Comparison of ENCODE assay signal across 1 fruit fly cellular context in the genomic region with DNA sequence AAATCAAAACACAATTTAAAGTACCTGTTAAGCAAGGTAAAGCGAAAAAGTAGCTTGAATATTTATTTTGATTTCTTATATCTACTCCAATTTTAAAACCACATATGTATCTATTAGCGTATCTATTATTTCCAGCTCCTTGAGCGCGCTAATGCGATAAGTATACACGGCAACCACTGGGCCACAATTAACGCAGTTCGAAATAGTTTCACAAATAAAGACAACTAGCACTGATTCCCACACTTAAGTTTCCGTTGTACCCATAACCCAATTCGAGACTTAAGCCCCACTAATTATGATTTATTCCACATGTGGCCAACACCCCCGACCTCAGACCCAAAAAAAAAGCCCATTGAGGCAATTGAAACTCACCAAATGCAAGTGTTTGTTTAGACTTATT.
TF ChIP-seq lines count a peak whose summit lies in the region.

No protein-coding gene starts in this region.

TF ChIP-seq in whole organism, embryonic, 481 proteins besides CTCF, POLR2A, EP300 and RAD21 (continued from another document):
- TF ChIP-seq CG18764 (GFP tag; optimal IDR thresholded peaks at IDR 0.05; lab: Kevin White, UChicago) = no peak
- TF ChIP-seq CG15601 (tag; optimal IDR thresholded peaks at IDR 0.05; lab: Kevin White, UChicago) = peak; percentile 47
- no peak for TF ChIP-seq jumu (GFP tag; optimal IDR thresholded peaks at IDR 0.05; lab: Kevin White, UChicago)
- peak; percentile 31 for TF ChIP-seq odd (GFP tag; optimal IDR thresholded peaks at IDR 0.05; lab: Kevin White, UChicago)
- TF ChIP-seq dpn (GFP tag; optimal IDR thresholded peaks at IDR 0.05; lab: Kevin White, UChicago) = no peak
- TF ChIP-seq CG14667 (GFP tag; IDR thresholded peaks at IDR 0.05; lab: Robert Waterston, UW) = no peak
- TF ChIP-seq Atf3 (GFP tag; optimal IDR thresholded peaks at IDR 0.05; lab: Kevin White, UChicago) = no peak
- no peak for TF ChIP-seq en (GFP tag; optimal IDR thresholded peaks at IDR 0.05; lab: Kevin White, UChicago)
- TF ChIP-seq Doc2 (GFP tag; IDR thresholded peaks at IDR 0.05; lab: Robert Waterston, UW) = no peak
- TF ChIP-seq BtbVII (GFP tag; optimal IDR thresholded peaks at IDR 0.05; lab: Kevin White, UChicago) = peak; percentile 19
- no peak; the same call in 1 of the 2 replicates for TF ChIP-seq CG14014 (GFP tag; IDR thresholded peaks at IDR 0.05; lab: Robert Waterston, UW)
- no peak for TF ChIP-seq h (optimal IDR thresholded peaks at IDR 0.05; lab: Kevin White, UChicago)
- peak; percentile 30 for TF ChIP-seq dmrt99B (tag; optimal IDR thresholded peaks at IDR 0.05; lab: Kevin White, UChicago)
- TF ChIP-seq Usf (GFP tag; optimal IDR thresholded peaks at IDR 0.05; lab: Kevin White, UChicago) = no peak
- no peak for TF ChIP-seq CG8290 (GFP tag; optimal IDR thresholded peaks at IDR 0.05; lab: Kevin White, UChicago)
- TF ChIP-seq CG8290 (tag; optimal IDR thresholded peaks at IDR 0.05; lab: Kevin White, UChicago) = peak in 1 of 2 experiments; percentile 4
- peak; percentile 1 for TF ChIP-seq CG6813 (GFP tag; optimal IDR thresholded peaks at IDR 0.05; lab: Kevin White, UChicago)
- no peak for TF ChIP-seq phol (tag; optimal IDR thresholded peaks at IDR 0.05; lab: Kevin White, UChicago)
- peak; percentile 30 for TF ChIP-seq fd64A (GFP tag; optimal IDR thresholded peaks at IDR 0.05; lab: Kevin White, UChicago)
- no peak for TF ChIP-seq twi (tag; optimal IDR thresholded peaks at IDR 0.05; lab: Kevin White, UChicago)
- TF ChIP-seq CG6689 (GFP tag; IDR thresholded peaks at IDR 0.05; lab: Robert Waterston, UW) = no peak
- peak; percentile 19 for TF ChIP-seq CG1233 (GFP tag; optimal IDR thresholded peaks at IDR 0.05; lab: Kevin White, UChicago)
- TF ChIP-seq CG12104 (GFP tag; optimal IDR thresholded peaks at IDR 0.05; lab: Kevin White, UChicago) = no peak
- peak; percentile 23 for TF ChIP-seq CG2875 (GFP tag; optimal IDR thresholded peaks at IDR 0.05; lab: Kevin White, UChicago)
- TF ChIP-seq Deaf1 (tag; optimal IDR thresholded peaks at IDR 0.05; lab: Kevin White, UChicago) = no peak
- no peak for TF ChIP-seq chm (GFP tag; IDR thresholded peaks at IDR 0.05; lab: Robert Waterston, UW)
- TF ChIP-seq gro (GFP tag; optimal IDR thresholded peaks at IDR 0.05; lab: Kevin White, UChicago) = no peak
- no peak for TF ChIP-seq E2f2 (GFP tag; IDR thresholded peaks at IDR 0.05; lab: Robert Waterston, UW)
- TF ChIP-seq bsh (GFP tag; optimal IDR thresholded peaks at IDR 0.05; lab: Kevin White, UChicago) = peak in 1 of 2 experiments; percentile 18
- TF ChIP-seq bcd (GFP tag; optimal IDR thresholded peaks at IDR 0.05; lab: Kevin White, UChicago) = no peak
- no peak for TF ChIP-seq Opbp (GFP tag; IDR thresholded peaks at IDR 0.05; lab: Robert Waterston, UW; ENCODE audit: partially characterized antibody)
- TF ChIP-seq Spps (tag; optimal IDR thresholded peaks at IDR 0.05; lab: Kevin White, UChicago) = no peak
- no peak for TF ChIP-seq BEAF-32 (GFP tag; optimal IDR thresholded peaks at IDR 0.05; lab: Kevin White, UChicago)
- no peak for TF ChIP-seq yki (optimal IDR thresholded peaks at IDR 0.05; lab: Kevin White, UChicago)
- TF ChIP-seq CG4328 (GFP tag; optimal IDR thresholded peaks at IDR 0.05; lab: Kevin White, UChicago) = peak; percentile 35
- TF ChIP-seq CG1529 (GFP tag; optimal IDR thresholded peaks at IDR 0.05; lab: Kevin White, UChicago) = no peak
- no peak for TF ChIP-seq CG5180 (GFP tag; optimal IDR thresholded peaks at IDR 0.05; lab: Kevin White, UChicago)
- no peak for TF ChIP-seq crol (GFP tag; IDR thresholded peaks at IDR 0.05; lab: Robert Waterston, UW)
- no peak for TF ChIP-seq lola (GFP tag; optimal IDR thresholded peaks at IDR 0.05; lab: Kevin White, UChicago)
- no peak for TF ChIP-seq fu2 (GFP tag; optimal IDR thresholded peaks at IDR 0.05; lab: Kevin White, UChicago)
- TF ChIP-seq wek (GFP tag; optimal IDR thresholded peaks at IDR 0.05; lab: Kevin White, UChicago) = peak; percentile 55
- no peak for TF ChIP-seq CG11695 (GFP tag; IDR thresholded peaks at IDR 0.05; lab: Robert Waterston, UW)
- TF ChIP-seq ATbp (GFP tag; optimal IDR thresholded peaks at IDR 0.05; lab: Kevin White, UChicago) = peak; percentile 64
- no peak for TF ChIP-seq D19A (tag; optimal IDR thresholded peaks at IDR 0.05; lab: Kevin White, UChicago)
- TF ChIP-seq tll (GFP tag; optimal IDR thresholded peaks at IDR 0.05; lab: Kevin White, UChicago) = no peak
- TF ChIP-seq CG14441 (GFP tag; IDR thresholded peaks at IDR 0.05; lab: Robert Waterston, UW) = no peak
- TF ChIP-seq NfI (GFP tag; optimal IDR thresholded peaks at IDR 0.05; lab: Kevin White, UChicago) = no peak
- TF ChIP-seq CG12071 (GFP tag; optimal IDR thresholded peaks at IDR 0.05; lab: Kevin White, UChicago) = peak; percentile 37
- no peak for TF ChIP-seq Bdp1 (GFP tag; optimal IDR thresholded peaks at IDR 0.05; lab: Kevin White, UChicago)
- TF ChIP-seq unpg (GFP tag; optimal IDR thresholded peaks at IDR 0.05; lab: Kevin White, UChicago) = peak; percentile 5
- TF ChIP-seq CG2678 (tag; optimal IDR thresholded peaks at IDR 0.05; lab: Kevin White, UChicago) = peak; percentile 39
- TF ChIP-seq CG8478 (optimal IDR thresholded peaks at IDR 0.05; lab: Kevin White, UChicago) = no peak
- TF ChIP-seq B-H1 (GFP tag; IDR thresholded peaks at IDR 0.05; lab: Robert Waterston, UW) = no peak; the same call in 2 of the 3 replicates
- no peak for TF ChIP-seq grn (GFP tag; optimal IDR thresholded peaks at IDR 0.05; lab: Kevin White, UChicago)
- TF ChIP-seq sima (GFP tag; optimal IDR thresholded peaks at IDR 0.05; lab: Kevin White, UChicago) = no peak
- TF ChIP-seq az2 (GFP tag; optimal IDR thresholded peaks at IDR 0.05; lab: Kevin White, UChicago) = no peak
- no peak for TF ChIP-seq Nf-YA (GFP tag; IDR thresholded peaks at IDR 0.05; lab: Robert Waterston, UW)
- TF ChIP-seq Blimp-1 (GFP tag; optimal IDR thresholded peaks at IDR 0.05; lab: Kevin White, UChicago) = peak; percentile 7
- no peak for TF ChIP-seq ato (GFP tag; IDR thresholded peaks at IDR 0.05; lab: Robert Waterston, UW; ENCODE audit: partially characterized antibody)
- no peak for TF ChIP-seq Dref (GFP tag; IDR thresholded peaks at IDR 0.05; lab: Robert Waterston, UW)
- no peak for TF ChIP-seq luna (GFP tag; optimal IDR thresholded peaks at IDR 0.05; lab: Kevin White, UChicago)
- TF ChIP-seq B-H2 (GFP tag; optimal IDR thresholded peaks at IDR 0.05; lab: Kevin White, UChicago) = no peak
- TF ChIP-seq Dll (GFP tag; IDR thresholded peaks at IDR 0.05; lab: Robert Waterston, UW; ENCODE audit: partially characterized antibody) = no peak
- TF ChIP-seq sug (tag; optimal IDR thresholded peaks at IDR 0.05; lab: Kevin White, UChicago) = no peak
- no peak for TF ChIP-seq Neu2 (GFP tag; optimal IDR thresholded peaks at IDR 0.05; lab: Kevin White, UChicago; ENCODE audit: borderline replicate concordance)
- TF ChIP-seq CG17359 (tag; optimal IDR thresholded peaks at IDR 0.05; lab: Kevin White, UChicago) = peak; percentile 6
- no peak for TF ChIP-seq Mrtf (GFP tag; IDR thresholded peaks at IDR 0.05; lab: Robert Waterston, UW)
- TF ChIP-seq ara (GFP tag; IDR thresholded peaks at IDR 0.05; lab: Robert Waterston, UW) = no peak
- no peak for TF ChIP-seq CG9437 (GFP tag; optimal IDR thresholded peaks at IDR 0.05; lab: Kevin White, UChicago)
- TF ChIP-seq HHEX (GFP tag; optimal IDR thresholded peaks at IDR 0.05; lab: Kevin White, UChicago) = peak; percentile 13
- TF ChIP-seq MBD-R2 (GFP tag; IDR thresholded peaks at IDR 0.05; lab: Robert Waterston, UW) = no peak
- TF ChIP-seq Sox102F (GFP tag; optimal IDR thresholded peaks at IDR 0.05; lab: Kevin White, UChicago) = no peak
- TF ChIP-seq CG5953 (GFP tag; IDR thresholded peaks at IDR 0.05; lab: Robert Waterston, UW) = no peak
- no peak for TF ChIP-seq CG1647 (GFP tag; optimal IDR thresholded peaks at IDR 0.05; lab: Kevin White, UChicago)
- no peak for TF ChIP-seq Trl (optimal IDR thresholded peaks at IDR 0.05; lab: Kevin White, UChicago)
- TF ChIP-seq Trl (GFP tag; optimal IDR thresholded peaks at IDR 0.05; lab: Kevin White, UChicago) = no peak
- TF ChIP-seq stwl (tag; optimal IDR thresholded peaks at IDR 0.05; lab: Kevin White, UChicago) = no peak
- no peak for TF ChIP-seq sr (GFP tag; IDR thresholded peaks at IDR 0.05; lab: Robert Waterston, UW)
- TF ChIP-seq CG17568 (GFP tag; optimal IDR thresholded peaks at IDR 0.05; lab: Kevin White, UChicago) = no peak
- TF ChIP-seq aop (GFP tag; IDR thresholded peaks at IDR 0.05; lab: Robert Waterston, UW) = no peak
- TF ChIP-seq PHDP (tag; optimal IDR thresholded peaks at IDR 0.05; lab: Kevin White, UChicago) = peak; percentile 20
- no peak for TF ChIP-seq gcm2 (GFP tag; optimal IDR thresholded peaks at IDR 0.05; lab: Kevin White, UChicago)
- no peak for TF ChIP-seq CG17186 (GFP tag; optimal IDR thresholded peaks at IDR 0.05; lab: Kevin White, UChicago)
- no peak for TF ChIP-seq pros (GFP tag; optimal IDR thresholded peaks at IDR 0.05; lab: Kevin White, UChicago)
- TF ChIP-seq chn (GFP tag; optimal IDR thresholded peaks at IDR 0.05; lab: Kevin White, UChicago) = no peak
- TF ChIP-seq lilli (GFP tag; optimal IDR thresholded peaks at IDR 0.05; lab: Kevin White, UChicago) = no peak
- TF ChIP-seq Chrac-16 (GFP tag; optimal IDR thresholded peaks at IDR 0.05; lab: Kevin White, UChicago) = no peak
- TF ChIP-seq fd96Cb (tag; optimal IDR thresholded peaks at IDR 0.05; lab: Kevin White, UChicago) = no peak
- no peak for TF ChIP-seq CG11093 (GFP tag; IDR thresholded peaks at IDR 0.05; lab: Robert Waterston, UW)
- no peak for TF ChIP-seq cato (GFP tag; optimal IDR thresholded peaks at IDR 0.05; lab: Kevin White, UChicago; ENCODE audit: borderline replicate concordance)
- TF ChIP-seq CG12942 (GFP tag; optimal IDR thresholded peaks at IDR 0.05; lab: Kevin White, UChicago) = no peak
- 0 out of 2 replicates have a peak, but pooled peaks have one; percentile 51 for TF ChIP-seq Awh (GFP tag; IDR thresholded peaks at IDR 0.05; lab: Robert Waterston, UW)
- TF ChIP-seq jing (GFP tag; optimal IDR thresholded peaks at IDR 0.05; lab: Kevin White, UChicago) = no peak
- TF ChIP-seq Asciz (GFP tag; optimal IDR thresholded peaks at IDR 0.05; lab: Kevin White, UChicago) = peak; percentile 51
- no peak for TF ChIP-seq eve (GFP tag; optimal IDR thresholded peaks at IDR 0.05; lab: Kevin White, UChicago)
- no peak for TF ChIP-seq CG11247 (GFP tag; IDR thresholded peaks at IDR 0.05; lab: Robert Waterston, UW)
- TF ChIP-seq CG3407 (GFP tag; optimal IDR thresholded peaks at IDR 0.05; lab: Kevin White, UChicago) = peak; percentile 7
- no peak for TF ChIP-seq corto (GFP tag; optimal IDR thresholded peaks at IDR 0.05; lab: Kevin White, UChicago)
- TF ChIP-seq CG11723 (GFP tag; optimal IDR thresholded peaks at IDR 0.05; lab: Kevin White, UChicago) = no peak
- no peak for TF ChIP-seq NC2α (GFP tag; optimal IDR thresholded peaks at IDR 0.05; lab: Kevin White, UChicago)
- TF ChIP-seq CG16815 (GFP tag; optimal IDR thresholded peaks at IDR 0.05; lab: Kevin White, UChicago) = no peak
- TF ChIP-seq Dfd (GFP tag; optimal IDR thresholded peaks at IDR 0.05; lab: Kevin White, UChicago) = no peak
- no peak for TF ChIP-seq mirr (GFP tag; optimal IDR thresholded peaks at IDR 0.05; lab: Kevin White, UChicago)
- peak; percentile 6 for TF ChIP-seq Vsx1 (GFP tag; optimal IDR thresholded peaks at IDR 0.05; lab: Kevin White, UChicago)
- TF ChIP-seq CG32772 (GFP tag; IDR thresholded peaks at IDR 0.05; lab: Robert Waterston, UW) = no peak
- peak; percentile 11 for TF ChIP-seq CG1603 (tag; optimal IDR thresholded peaks at IDR 0.05; lab: Kevin White, UChicago)
- TF ChIP-seq CG33557 (GFP tag; optimal IDR thresholded peaks at IDR 0.05; lab: Kevin White, UChicago) = no peak
- peak; percentile 40 for TF ChIP-seq lab (GFP tag; optimal IDR thresholded peaks at IDR 0.05; lab: Kevin White, UChicago)
- TF ChIP-seq CG11504 (tag; optimal IDR thresholded peaks at IDR 0.05; lab: Kevin White, UChicago) = no peak
- TF ChIP-seq nerfin-2 (GFP tag; IDR thresholded peaks at IDR 0.05; lab: Robert Waterston, UW; ENCODE audit: partially characterized antibody) = no peak
- TF ChIP-seq trh (GFP tag; optimal IDR thresholded peaks at IDR 0.05; lab: Kevin White, UChicago) = no peak
- TF ChIP-seq pnt (GFP tag; optimal IDR thresholded peaks at IDR 0.05; lab: Kevin White, UChicago) = no peak
- no peak for TF ChIP-seq CG18011 (GFP tag; optimal IDR thresholded peaks at IDR 0.05; lab: Kevin White, UChicago)
- TF ChIP-seq Kr (GFP tag; optimal IDR thresholded peaks at IDR 0.05; lab: Kevin White, UChicago) = no peak
- TF ChIP-seq chif (GFP tag; optimal IDR thresholded peaks at IDR 0.05; lab: Kevin White, UChicago) = no peak
